Worm (Caenorhabditis elegans) whole organism, early embryonic: ENCODE data around the gene Y43F8B.1.

ENCODE experiments used
- B0310.2 ChIP-seq: sonication (generic microtip); optimal IDR thresholded peaks from 2 replicates; lab custom pipeline; 2016; ENCODE audit warnings: mild to moderate bottlenecking, missing genetic modification characterization, missing compliant biosample characterization
- F13C5.2 ChIP-seq: sonication (generic microtip); optimal IDR thresholded peaks from 2 replicates; lab custom pipeline; 2017; ENCODE audit warnings: mild to moderate bottlenecking, missing genetic modification characterization, inconsistent platforms, missing compliant biosample characterization
- ama-1 ChIP-seq: fragments of 150-350 bp; optimal IDR thresholded peaks from 2 replicates; lab custom pipeline; 2014
- ceh-13 ChIP-seq: fragments of 200-800 bp; sonication (Bioruptor generic); optimal IDR thresholded peaks from 2 replicates; lab custom pipeline; 2018; ENCODE audit warnings: mild to moderate bottlenecking, missing genetic modification characterization, missing compliant biosample characterization
- ceh-36 ChIP-seq: sonication (generic microtip); optimal IDR thresholded peaks from 2 replicates; lab custom pipeline; 2016; ENCODE audit warnings: missing genetic modification characterization, inconsistent platforms, missing compliant biosample characterization
- flt-1 ChIP-seq: fragments of 200-800 bp; sonication (Bioruptor generic); IDR thresholded peaks from 2 replicates; pipeline ENCODE4 v1.3.6; 2022; ENCODE audit warnings: missing genetic modification characterization, missing compliant biosample characterization
- hmbx-1 ChIP-seq: sonication (generic microtip); optimal IDR thresholded peaks from 2 replicates; lab custom pipeline; 2016; ENCODE audit warnings: mild to moderate bottlenecking, missing genetic modification characterization, missing compliant biosample characterization
- hmg-4 ChIP-seq: fragments of 200-800 bp; sonication (Bioruptor generic); optimal IDR thresholded peaks from 2 replicates; lab custom pipeline; 2018; ENCODE audit warnings: mild to moderate bottlenecking, missing genetic modification characterization, missing compliant biosample characterization
- pes-1 ChIP-seq: fragments of 200-800 bp; sonication (Bioruptor generic); IDR thresholded peaks from 2 replicates; pipeline ENCODE4 v1.3.6; 2022; ENCODE audit warnings: missing genetic modification reagents, missing genetic modification characterization, missing compliant biosample characterization
- scrt-1 ChIP-seq: fragments of 200-800 bp; sonication (Bioruptor generic); IDR thresholded peaks from 2 replicates; pipeline ENCODE4 v1.3.6; 2022; ENCODE audit warnings: missing genetic modification characterization, missing compliant biosample characterization
- sea-1 ChIP-seq: fragments of 200-800 bp; sonication (Bioruptor generic); conservative IDR thresholded peaks from 2 replicates; pipeline ENCODE4 v1.3.6; 2022; ENCODE audit warnings: missing genetic modification characterization, missing compliant biosample characterization
- tbx-37 ChIP-seq: fragments of 200-800 bp; sonication (Bioruptor generic); conservative IDR thresholded peaks from 2 replicates; pipeline ENCODE4 v1.3.6; 2022; ENCODE audit warnings: missing genetic modification reagents, missing genetic modification characterization, missing compliant biosample characterization
- tra-4 ChIP-seq: sonication (generic microtip); optimal IDR thresholded peaks from 2 replicates; lab custom pipeline; 2017; ENCODE audit warnings: missing genetic modification characterization, missing compliant biosample characterization

ce11 chrV:19521351-19522278, 24.4 kb downstream of the Y43F8B.1 start:
- 0 out of 2 replicates have a peak, but pooled peaks have one; percentile 25 for TF ChIP-seq flt-1 (GFP tag; lab: Robert Waterston, UW)
- no peak for TF ChIP-seq ama-1 (lab: Kevin White, UChicago)
- TF ChIP-seq ceh-36 (tag; lab: Kevin White, UChicago): no peak
- TF ChIP-seq ceh-13 (GFP tag; lab: Kevin White, UChicago): no peak
- no peak for TF ChIP-seq F13C5.2 (tag; lab: Kevin White, UChicago)
- TF ChIP-seq hmg-4 (GFP tag; lab: Kevin White, UChicago): no peak
- TF ChIP-seq B0310.2 (tag; lab: Kevin White, UChicago): no peak
- no peak for TF ChIP-seq tbx-37 (GFP tag; lab: Robert Waterston, UW)
- peak; percentile 51; the same call in 1 of the 2 replicates for TF ChIP-seq sea-1 (GFP tag; lab: Robert Waterston, UW)
- TF ChIP-seq hmbx-1 (tag; lab: Kevin White, UChicago): no peak
- TF ChIP-seq scrt-1 (GFP tag; lab: Robert Waterston, UW): no peak
- peak; percentile 44; the same call in 1 of the 2 replicates for TF ChIP-seq pes-1
- TF ChIP-seq tra-4 (tag; lab: Kevin White, UChicago): no peak
